Fruit fly (Drosophila melanogaster): ENCODE results near the gene Strump.

Strump gene

DNA sequence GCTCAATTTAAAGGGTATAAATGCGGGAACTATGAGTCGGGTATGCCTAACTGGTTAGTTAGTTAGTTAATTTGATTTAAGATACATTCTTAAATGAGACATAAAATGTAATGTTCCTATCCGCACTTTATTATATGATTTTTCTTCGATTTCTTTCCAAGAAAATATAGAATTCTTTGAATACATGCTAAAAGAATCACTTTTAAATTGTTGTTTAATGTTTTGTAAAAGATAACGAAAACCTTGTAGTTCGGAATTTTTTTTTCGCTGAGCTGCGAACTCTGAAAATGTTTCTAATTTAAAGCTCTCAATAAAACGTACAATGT lies 38.2 kb downstream of the Strump start (continued):
- TF ChIP-seq CG1647 (GFP tag; optimal IDR thresholded peaks at IDR 0.05) (no peak), hbn (GFP tag; IDR thresholded peaks at IDR 0.05; ENCODE audit: partially characterized antibody) (no peak), GATAe (GFP tag; conservative IDR thresholded peaks at IDR 0.05) (no peak), CG12155 (GFP tag; optimal IDR thresholded peaks at IDR 0.05) (no peak), pros (GFP tag; optimal IDR thresholded peaks at IDR 0.05) (no peak), vnd (GFP tag; IDR thresholded peaks at IDR 0.05; ENCODE audit: partially characterized antibody) (no peak), gem (tag; optimal IDR thresholded peaks at IDR 0.05) (peak; percentile 58), CG32767 (GFP tag; IDR thresholded peaks at IDR 0.05) (no peak), CG3281 (GFP tag; optimal IDR thresholded peaks at IDR 0.05) (peak; percentile 52), kay (GFP tag; optimal IDR thresholded peaks at IDR 0.05) (no peak), fd64A (GFP tag; optimal IDR thresholded peaks at IDR 0.05) (no peak), H2.0 (GFP tag; IDR thresholded peaks at IDR 0.05) (no peak), CG6854 (GFP tag; optimal IDR thresholded peaks at IDR 0.05) (no peak), CG6813 (GFP tag; optimal IDR thresholded peaks at IDR 0.05) (no peak), NC2α (GFP tag; optimal IDR thresholded peaks at IDR 0.05) (no peak), CG42726 (GFP tag; IDR thresholded peaks at IDR 0.05; ENCODE audit: partially characterized antibody) (no peak), Nf-YA (GFP tag; IDR thresholded peaks at IDR 0.05) (no peak), CG8359 (GFP tag; optimal IDR thresholded peaks at IDR 0.05; ENCODE audit: borderline replicate concordance) (no peak), CG1233 (GFP tag; optimal IDR thresholded peaks at IDR 0.05) (no peak), CG10654 (GFP tag; optimal IDR thresholded peaks at IDR 0.05) (no peak), sens (GFP tag) (peak; percentile 65), D19A (tag; optimal IDR thresholded peaks at IDR 0.05) (peak; percentile 38), CG18476 (GFP tag; optimal IDR thresholded peaks at IDR 0.05) (no peak), Eip74EF (GFP tag; optimal IDR thresholded peaks at IDR 0.05) (no peak), CG34376 (GFP tag; optimal IDR thresholded peaks at IDR 0.05) (no peak)

DNA sequence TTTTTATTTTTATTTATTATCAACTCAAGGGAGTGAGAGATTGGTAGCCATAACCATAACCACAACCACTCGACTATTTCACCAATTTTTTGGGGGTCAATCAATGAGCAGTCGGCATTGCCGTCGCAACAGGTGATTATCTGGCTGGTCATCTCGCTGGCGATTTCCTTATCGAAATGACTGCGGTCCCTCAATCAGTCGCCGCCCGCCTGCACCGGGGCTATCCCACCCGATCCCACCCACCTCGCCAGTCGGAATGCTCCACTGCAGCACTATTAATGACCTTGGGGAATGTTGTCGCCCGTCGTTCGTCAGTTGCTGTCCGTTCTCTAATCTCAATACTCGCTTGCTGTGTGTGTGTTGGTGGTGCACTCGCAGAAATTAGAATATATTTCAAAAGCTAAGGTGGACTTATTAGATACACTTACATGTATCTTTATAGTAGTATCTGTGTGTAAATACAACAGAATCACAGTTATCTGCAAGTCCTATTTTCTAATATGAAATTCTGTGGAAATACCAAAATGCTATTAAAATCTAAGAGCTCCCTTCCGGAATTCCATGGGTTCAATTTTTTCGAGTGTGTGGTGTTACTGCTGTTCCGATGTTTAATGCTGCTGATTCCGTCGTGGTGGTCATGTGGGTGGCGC lies 38.7 kb downstream of the Strump start:
- TF ChIP-seq Fer1 (GFP tag; optimal IDR thresholded peaks at IDR 0.05) (peak; percentile 82), caup (GFP tag; optimal IDR thresholded peaks at IDR 0.05; ENCODE audit: severe bottlenecking) (peak; percentile 16), CG11695 (GFP tag; IDR thresholded peaks at IDR 0.05) (peak; percentile 67), CG9727 (GFP tag; optimal IDR thresholded peaks at IDR 0.05) (peak; percentile 56), CG11247 (GFP tag; IDR thresholded peaks at IDR 0.05) (no peak; the same call in 1 of the 2 replicates), Sin3A (optimal IDR thresholded peaks at IDR 0.05) (no peak), CG12391 (tag; optimal IDR thresholded peaks at IDR 0.05) (peak; percentile 63), Atf-2 (GFP tag; optimal IDR thresholded peaks at IDR 0.05) (peak; percentile 35), Ets97D (GFP tag; optimal IDR thresholded peaks at IDR 0.05) (no peak), Dfd (GFP tag; optimal IDR thresholded peaks at IDR 0.05) (no peak), aop (GFP tag; IDR thresholded peaks at IDR 0.05) (no peak), CG16779 (GFP tag; IDR thresholded peaks at IDR 0.05) (no peak), tll (GFP tag; optimal IDR thresholded peaks at IDR 0.05) (no peak), CG4820 (GFP tag; optimal IDR thresholded peaks at IDR 0.05) (peak; percentile 33), Dad (GFP tag; optimal IDR thresholded peaks at IDR 0.05) (no peak), GATAe (GFP tag; conservative IDR thresholded peaks at IDR 0.05) (no peak; the same call in 1 of the 2 replicates), CG18262 (tag; optimal IDR thresholded peaks at IDR 0.05) (peak; percentile 57), CG10209 (GFP tag; optimal IDR thresholded peaks at IDR 0.05) (peak; percentile 75), Gug (GFP tag; IDR thresholded peaks at IDR 0.05) (peak; percentile 32; the same call in 1 of the 4 replicates), HLH4C (GFP tag; IDR thresholded peaks at IDR 0.05; ENCODE audit: partially characterized antibody) (no peak), CG7372 (GFP tag; IDR thresholded peaks at IDR 0.05) (peak; percentile 35; the same call in 1 of the 2 replicates), Sry-δ (GFP tag; optimal IDR thresholded peaks at IDR 0.05) (peak; percentile 3), CG15011 (GFP tag; optimal IDR thresholded peaks at IDR 0.05) (peak; percentile 42), lola (GFP tag; optimal IDR thresholded peaks at IDR 0.05) (peak in 1 of 3 experiments; percentile 40), sob (GFP tag; IDR thresholded peaks at IDR 0.05) (peak; percentile 54; the same call in 1 of the 2 replicates), CG31224 (GFP tag; IDR thresholded peaks at IDR 0.05) (no peak)
